Worm (Caenorhabditis elegans) whole organism, midembryonic: ENCODE data around the gene F25E5.9.

Experiments
- cog-1 ChIP-seq: sonication (generic microtip); optimal IDR thresholded peaks from 2 replicates; lab custom pipeline; 2016; ENCODE audit warnings: missing genetic modification characterization, missing compliant biosample characterization
- flt-1 ChIP-seq: fragments of 200-800 bp; sonication (Bioruptor generic); IDR thresholded peaks from 2 replicates; pipeline ENCODE4 v1.3.6; 2022; ENCODE audit warnings: missing genetic modification characterization, missing compliant biosample characterization
- klf-2 ChIP-seq: fragments of 200-800 bp; sonication (Bioruptor generic); conservative IDR thresholded peaks from 2 replicates; pipeline ENCODE4 v1.3.6; 2022; ENCODE audit warnings: missing genetic modification reagents, missing genetic modification characterization, missing compliant biosample characterization
- med-1 ChIP-seq: sonication (generic microtip); optimal IDR thresholded peaks from 2 replicates; lab custom pipeline; 2017; ENCODE audit warnings: missing genetic modification characterization, mild to moderate bottlenecking, missing compliant biosample characterization, antibody characterized with exemption, missing genetic modification reagents; ENCODE audit not compliant: insufficient read depth
- ref-1 ChIP-seq: fragments of 200-800 bp; sonication (Bioruptor generic); conservative IDR thresholded peaks from 2 replicates; pipeline ENCODE4 v1.3.6; 2022; ENCODE audit warnings: missing genetic modification reagents, missing genetic modification characterization, missing compliant biosample characterization
- ztf-29 ChIP-seq: fragments of 200-800 bp; sonication (Bioruptor generic); IDR thresholded peaks from 2 replicates; pipeline ENCODE4 v1.3.6; 2022; ENCODE audit warnings: missing genetic modification reagents, missing genetic modification characterization, missing compliant biosample characterization

DNA sequence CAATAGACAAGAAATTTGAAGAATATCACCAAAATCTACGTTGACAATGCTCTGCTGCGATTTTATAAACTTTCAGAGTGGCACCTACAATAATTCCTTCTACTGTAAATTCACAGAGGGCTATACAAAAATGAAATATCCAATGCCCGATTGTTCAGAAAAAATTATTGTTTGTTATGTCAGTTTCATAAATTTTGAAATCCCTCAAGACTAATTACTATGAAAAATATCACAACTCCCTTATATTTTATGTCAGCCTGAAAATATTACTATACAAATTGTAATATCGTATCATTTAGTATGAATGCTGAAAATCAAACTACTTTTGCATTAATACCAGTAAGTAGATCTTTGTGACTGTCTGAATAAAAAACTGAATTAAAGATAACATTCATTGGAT, 37.1 kb downstream of the F25E5.9 start, which contains the start of gene srx-60:
- TF ChIP-seq flt-1 = no peak
- no peak for TF ChIP-seq med-1
- TF ChIP-seq ref-1 (GFP tag; lab: Robert Waterston, UW) = no peak
- TF ChIP-seq ztf-29 = no peak
- no peak for TF ChIP-seq cog-1 (tag; lab: Kevin White, UChicago)
- TF ChIP-seq klf-2 (GFP tag; lab: Robert Waterston, UW) = no peak
